Worm (Caenorhabditis elegans) whole organism, L4 larva: ENCODE data around the gene F17E9.2.
A peak's percentile ranks its signal among the peaks of the same experiment; 100 is the strongest.

Experiments used
- D1046.2 ChIP-seq: fragments of 200-800 bp; sonication (Bioruptor generic); IDR thresholded peaks from 2 replicates; pipeline ENCODE4 v1.3.6; 2022; ENCODE audit warnings: missing genetic modification characterization, missing compliant biosample characterization
- R02D3.7 ChIP-seq: fragments of 150-350 bp; sonication (generic microtip); optimal IDR thresholded peaks from 3 replicates; lab custom pipeline; 2014; ENCODE audit warnings: missing biosample characterization, missing genetic modification characterization
- ama-1 ChIP-seq: fragments of 150-350 bp; optimal IDR thresholded peaks from 2 replicates; lab custom pipeline; 2014; ENCODE audit warnings: inconsistent platforms, mixed read lengths
- ces-1 ChIP-seq: fragments of 150-350 bp; sonication (generic microtip); optimal IDR thresholded peaks from 4 replicates; lab custom pipeline; 2014; ENCODE audit warnings: missing biosample characterization, missing genetic modification reagents, missing genetic modification characterization
- dmd-8 ChIP-seq: fragments of 200-800 bp; sonication (Bioruptor generic); IDR thresholded peaks from 2 replicates; pipeline ENCODE4 v1.3.6; 2022; ENCODE audit warnings: missing genetic modification characterization, missing compliant biosample characterization
- jun-1 ChIP-seq: fragments of 150-350 bp; optimal IDR thresholded peaks from 2 replicates; lab custom pipeline; 2014; ENCODE audit warnings: missing biosample characterization, missing genetic modification reagents, missing genetic modification characterization
- lsy-2 ChIP-seq, 2 experiments: fragments of 150-350 bp in 1 of 2; sonication (generic microtip) in 1 of 2; optimal IDR thresholded peaks; 2 replicates each; lab custom pipeline; 2014 to 2017; ENCODE audit warnings: missing biosample characterization in 2 of 2, missing genetic modification characterization in 2 of 2
- nhr-28 ChIP-seq: fragments of 150-350 bp; optimal IDR thresholded peaks from 2 replicates; lab custom pipeline; 2014; ENCODE audit warnings: missing biosample characterization, missing genetic modification characterization
- snpc-4 ChIP-seq: fragments of 150-350 bp; optimal IDR thresholded peaks from 2 replicates; lab custom pipeline; 2014; ENCODE audit warnings: missing biosample characterization, missing genetic modification characterization
- unc-62 ChIP-seq, 3 experiments: fragments of 150-350 bp in 1 of 3; sonication (generic microtip); optimal IDR thresholded peaks in 2 of 3; peaks in 1 of 3; 1 replicate in 1 of 3; 2 replicates in 2 of 3; lab custom pipeline; 2014 to 2017; ENCODE audit warnings: missing biosample characterization in 3 of 3, missing genetic modification characterization in 3 of 3, missing genetic modification reagents in 3 of 3, missing genotype in 1 of 3

- no peak for TF ChIP-seq R02D3.7 (tag; lab: Kevin White, UChicago)
- TF ChIP-seq ama-1 (lab: Kevin White, UChicago), result no peak
- TF ChIP-seq snpc-4 (tag; lab: Kevin White, UChicago), result no peak
- TF ChIP-seq dmd-8 (GFP tag; lab: Robert Waterston, UW), result no peak
- TF ChIP-seq nhr-28 (tag; lab: Kevin White, UChicago), result peak; percentile 29
- TF ChIP-seq unc-62 (GFP tag; optimal IDR thresholded peaks at IDR 0.05 in 1 of 2; lab: Kevin White, UChicago), result no peak
- TF ChIP-seq unc-62 (tag; optimal IDR thresholded peaks at IDR 0.05; lab: Kevin White, UChicago), result no peak
- no peak for TF ChIP-seq jun-1 (tag; lab: Kevin White, UChicago)
- no peak for TF ChIP-seq D1046.2 (GFP tag; lab: Robert Waterston, UW)
- TF ChIP-seq ces-1 (GFP tag; lab: Kevin White, UChicago), result no peak
- no peak for TF ChIP-seq lsy-2 (tag; optimal IDR thresholded peaks at IDR 0.05; lab: Kevin White, UChicago)
These were observed 4.2 kb downstream of the F17E9.2 start, which contains the start of gene D2096.5 for ce11 chrIV:8359716-8360407.
